Worm (Caenorhabditis elegans) whole organism, L3 larva: ENCODE measurements around the gene swan-1.

Source experiments
- ceh-82 ChIP-seq: fragments of 150-350 bp; optimal IDR thresholded peaks from 2 replicates; lab custom pipeline; 2014; ENCODE audit warnings: missing biosample characterization, missing genetic modification characterization
- ztf-11 ChIP-seq: fragments of 150-350 bp; optimal IDR thresholded peaks from 2 replicates; lab custom pipeline; 2014; ENCODE audit warnings: missing biosample characterization, missing genetic modification characterization

ce11 chrV:13807232-13807631 lies at the start of gene swan-1:
- no peak for TF ChIP-seq ztf-11
- no peak for TF ChIP-seq ceh-82 (tag; lab: Kevin White, UChicago)
